Worm (Caenorhabditis elegans) whole organism, L1 larva: ENCODE measurements around the gene Y40B10A.5.

Experiments
- ama-1 ChIP-seq: fragments of 150-350 bp; optimal IDR thresholded peaks from 2 replicates; lab custom pipeline; 2014
- dpl-1 ChIP-seq, 3 experiments: fragments of 150-350 bp in 2 of 3; sonication (generic microtip) in 1 of 3; optimal IDR thresholded peaks; 2 replicates each; lab custom pipeline; 2014 to 2017; ENCODE audit warnings: missing biosample characterization in 3 of 3, missing genetic modification characterization in 3 of 3, missing genetic modification reagents in 3 of 3
- elt-2 ChIP-seq: sonication (generic microtip); optimal IDR thresholded peaks from 2 replicates; lab custom pipeline; 2016; ENCODE audit warnings: missing genetic modification characterization, mild to moderate bottlenecking, inconsistent platforms, missing compliant biosample characterization, missing genetic modification reagents
- grh-1 ChIP-seq: fragments of 200-800 bp; sonication (Bioruptor generic); IDR thresholded peaks from 2 replicates; pipeline ENCODE4 v1.3.6; 2022; ENCODE audit warnings: missing genetic modification reagents, missing genetic modification characterization, missing compliant biosample characterization
- irx-1 ChIP-seq: sonication (generic microtip); optimal IDR thresholded peaks from 2 replicates; lab custom pipeline; 2016; ENCODE audit warnings: missing genetic modification characterization, missing compliant biosample characterization
- nhr-237 ChIP-seq: fragments of 150-350 bp; optimal IDR thresholded peaks from 2 replicates; lab custom pipeline; 2014; ENCODE audit warnings: missing biosample characterization, missing genetic modification characterization
- nhr-76 ChIP-seq: sonication (generic microtip); optimal IDR thresholded peaks from 2 replicates; lab custom pipeline; 2017; ENCODE audit warnings: missing biosample characterization, missing genetic modification characterization
- pqm-1 ChIP-seq: sonication (generic microtip); optimal IDR thresholded peaks from 3 replicates; lab custom pipeline; 2017; ENCODE audit warnings: missing biosample characterization, missing genetic modification characterization
- snpc-4 ChIP-seq: fragments of 150-350 bp; optimal IDR thresholded peaks from 2 replicates; lab custom pipeline; 2014; ENCODE audit warnings: missing biosample characterization, missing genetic modification characterization
- swsn-7 ChIP-seq: sonication (generic microtip); optimal IDR thresholded peaks from 2 replicates; lab custom pipeline; 2016; ENCODE audit warnings: missing genetic modification characterization, missing compliant biosample characterization

ce11 chrV:2055765-2056504 lies 10.1 kb upstream of the Y40B10A.5 start:
- TF ChIP-seq dpl-1 (GFP tag; optimal IDR thresholded peaks at IDR 0.05; lab: Kevin White, UChicago) (no peak), swsn-7 (tag; lab: Kevin White, UChicago) (no peak), ama-1 (lab: Kevin White, UChicago) (no peak), snpc-4 (tag; lab: Kevin White, UChicago) (no peak), grh-1 (no peak), nhr-76 (no peak), elt-2 (tag; lab: Kevin White, UChicago) (peak; percentile 12), irx-1 (tag; lab: Kevin White, UChicago) (no peak), pqm-1 (tag; lab: Kevin White, UChicago) (no peak), nhr-237 (tag; lab: Kevin White, UChicago) (no peak)
